Worm (Caenorhabditis elegans) whole organism, mixed stage, embryonic: ENCODE data around the gene Y46E12BL.2.

Source experiments
- blmp-1 ChIP-seq: fragments of 150-350 bp; optimal IDR thresholded peaks from 2 replicates; lab custom pipeline; 2014; ENCODE audit warnings: missing biosample characterization, missing genetic modification characterization
- ces-1 ChIP-seq: fragments of 150-350 bp; optimal IDR thresholded peaks from 2 replicates; lab custom pipeline; 2014; ENCODE audit warnings: missing biosample characterization, missing genetic modification reagents, missing genetic modification characterization
- cnd-1 ChIP-seq: fragments of 200-800 bp; sonication (Bioruptor generic); optimal IDR thresholded peaks from 2 replicates; lab custom pipeline; 2018; ENCODE audit warnings: mild to moderate bottlenecking, missing genetic modification characterization, missing compliant biosample characterization
- drap-1 ChIP-seq: fragments of 200-800 bp; sonication (Bioruptor generic); optimal IDR thresholded peaks from 3 replicates; lab custom pipeline; 2018; ENCODE audit warnings: mild to moderate bottlenecking, missing genetic modification characterization, missing compliant biosample characterization
- elt-3 ChIP-seq: fragments of 150-350 bp; optimal IDR thresholded peaks from 2 replicates; lab custom pipeline; 2014; ENCODE audit warnings: missing biosample characterization, missing genetic modification characterization
- ham-2 ChIP-seq: fragments of 200-800 bp; sonication (Bioruptor generic); optimal IDR thresholded peaks from 2 replicates; lab custom pipeline; 2018; ENCODE audit warnings: mild to moderate bottlenecking, missing genetic modification characterization, missing compliant biosample characterization
- lin-32 ChIP-seq: fragments of 200-800 bp; sonication (Bioruptor generic); optimal IDR thresholded peaks from 2 replicates; lab custom pipeline; 2018; ENCODE audit warnings: mild to moderate bottlenecking, missing genetic modification characterization, missing compliant biosample characterization
- lsy-2 ChIP-seq: fragments of 150-350 bp; optimal IDR thresholded peaks from 2 replicates; lab custom pipeline; 2014; ENCODE audit warnings: missing biosample characterization, missing genetic modification characterization
- mep-1 ChIP-seq: fragments of 150-350 bp; optimal IDR thresholded peaks from 2 replicates; lab custom pipeline; 2017; ENCODE audit warnings: missing biosample characterization, missing genetic modification reagents, missing genetic modification characterization, inconsistent platforms
- nhr-237 ChIP-seq: fragments of 150-350 bp; optimal IDR thresholded peaks from 2 replicates; lab custom pipeline; 2014; ENCODE audit warnings: missing biosample characterization, missing genetic modification characterization
- nhr-76 ChIP-seq: sonication (generic microtip); optimal IDR thresholded peaks from 2 replicates; lab custom pipeline; 2017; ENCODE audit warnings: missing biosample characterization, missing genetic modification characterization
- pha-4 ChIP-seq: fragments of 150-350 bp; optimal IDR thresholded peaks from 2 replicates; lab custom pipeline; 2018; ENCODE audit warnings: missing biosample characterization, missing genetic modification reagents, missing genetic modification characterization
- sptf-1 ChIP-seq: sonication (generic microtip); optimal IDR thresholded peaks from 2 replicates; lab custom pipeline; 2017; ENCODE audit warnings: mild to moderate bottlenecking, missing genetic modification characterization, moderate library complexity, missing compliant biosample characterization
- unc-62 ChIP-seq: fragments of 150-350 bp; optimal IDR thresholded peaks from 2 replicates; lab custom pipeline; 2014; ENCODE audit warnings: missing biosample characterization, missing genetic modification reagents, missing genetic modification characterization

- TF ChIP-seq cnd-1 (tag; lab: Kevin White, UChicago) (no peak), nhr-237 (tag; lab: Kevin White, UChicago) (no peak), pha-4 (tag; lab: Kevin White, UChicago) (no peak), blmp-1 (tag; lab: Kevin White, UChicago) (no peak), ces-1 (GFP tag; lab: Kevin White, UChicago) (peak; percentile 98), nhr-76 (tag; lab: Kevin White, UChicago) (no peak), lin-32 (GFP tag; lab: Kevin White, UChicago) (no peak), lsy-2 (tag; lab: Kevin White, UChicago) (no peak), unc-62 (GFP tag; lab: Kevin White, UChicago) (peak; percentile 19), sptf-1 (tag; lab: Kevin White, UChicago) (no peak), mep-1 (tag; lab: Kevin White, UChicago) (no peak), elt-3 (no peak), ham-2 (GFP tag; lab: Kevin White, UChicago) (no peak), drap-1 (GFP tag; lab: Kevin White, UChicago) (peak; percentile 15)
These were observed 21.3 kb downstream of the Y46E12BL.2 start for ce11 chrII:15253980-15254493.
